Worm (Caenorhabditis elegans) whole organism, young adult: ENCODE measurements around the gene wee-1.3.

Experiments used
- B0019.2 ChIP-seq: fragments of 200-800 bp; sonication (Bioruptor generic); conservative IDR thresholded peaks from 2 replicates; pipeline ENCODE4 v1.3.6; 2022; ENCODE audit warnings: missing genetic modification reagents, missing genetic modification characterization, missing compliant biosample characterization
- D2030.7 ChIP-seq: fragments of 200-800 bp; sonication (Bioruptor generic); IDR thresholded peaks from 2 replicates; pipeline ENCODE4 v1.3.6; 2022; ENCODE audit warnings: missing genetic modification reagents, missing genetic modification characterization, missing compliant biosample characterization
- F23B12.7 ChIP-seq: sonication (generic microtip); optimal IDR thresholded peaks from 2 replicates; lab custom pipeline; 2017; ENCODE audit warnings: missing genetic modification characterization, mild to moderate bottlenecking, missing compliant biosample characterization, antibody characterized with exemption, moderate library complexity; ENCODE audit not compliant: insufficient read depth
- F33H1.4 ChIP-seq: fragments of 200-800 bp; sonication (Bioruptor generic); IDR thresholded peaks from 2 replicates; pipeline ENCODE4 v1.3.6; 2022; ENCODE audit warnings: missing genetic modification reagents, missing genetic modification characterization, missing compliant biosample characterization
- F57A8.1 ChIP-seq: fragments of 200-800 bp; sonication (Bioruptor generic); optimal IDR thresholded peaks from 2 replicates; lab custom pipeline; 2018; ENCODE audit warnings: mild to moderate bottlenecking, missing genetic modification characterization, moderate library complexity, missing compliant biosample characterization
- K12H6.12 ChIP-seq: fragments of 200-800 bp; sonication (Bioruptor generic); optimal IDR thresholded peaks from 2 replicates; lab custom pipeline; 2018; ENCODE audit warnings: mild to moderate bottlenecking, missing genetic modification characterization, missing compliant biosample characterization
- Y56A3A.18 ChIP-seq: fragments of 200-800 bp; sonication (Bioruptor generic); IDR thresholded peaks from 2 replicates; pipeline ENCODE4 v1.3.6; 2022; ENCODE audit warnings: missing genetic modification reagents, missing genetic modification characterization, missing compliant biosample characterization
- akir-1 ChIP-seq: fragments of 200-800 bp; sonication (Bioruptor generic); optimal IDR thresholded peaks from 2 replicates; lab custom pipeline; 2018; ENCODE audit warnings: mild to moderate bottlenecking, missing genetic modification characterization, moderate library complexity, missing compliant biosample characterization
- ama-1 ChIP-seq, 3 experiments: fragments of 150-350 bp in 1 of 3; sonication (generic microtip) in 2 of 3; optimal IDR thresholded peaks; 2 replicates each; lab custom pipeline; 2014 to 2018; ENCODE audit warnings: missing biosample characterization in 2 of 3, missing genetic modification characterization in 2 of 3, missing genetic modification reagents in 2 of 3
- atf-7 ChIP-seq: sonication (generic microtip); optimal IDR thresholded peaks from 2 replicates; lab custom pipeline; 2017; ENCODE audit warnings: mild to moderate bottlenecking, missing genetic modification characterization, missing compliant biosample characterization
- athp-1 ChIP-seq: sonication (generic microtip); optimal IDR thresholded peaks from 2 replicates; lab custom pipeline; 2017; ENCODE audit warnings: mild to moderate bottlenecking, missing genetic modification characterization, missing compliant biosample characterization
- attf-5 ChIP-seq: fragments of 200-800 bp; sonication (Bioruptor generic); optimal IDR thresholded peaks from 2 replicates; lab custom pipeline; 2018; ENCODE audit warnings: mild to moderate bottlenecking, missing genetic modification characterization, missing compliant biosample characterization
- bed-1 ChIP-seq: fragments of 200-800 bp; sonication (Bioruptor generic); IDR thresholded peaks from 2 replicates; pipeline ENCODE4 v1.3.6; 2022; ENCODE audit warnings: missing genetic modification reagents, missing genetic modification characterization, missing compliant biosample characterization
- ccch-3 ChIP-seq: fragments of 200-800 bp; sonication (Bioruptor generic); optimal IDR thresholded peaks from 2 replicates; lab custom pipeline; 2018; ENCODE audit warnings: mild to moderate bottlenecking, missing genetic modification characterization, missing compliant biosample characterization
- cebp-1 ChIP-seq, 2 experiments: fragments of 200-800 bp in 1 of 2; sonication (Bioruptor generic) in 1 of 2; sonication (generic microtip) in 1 of 2; IDR thresholded peaks in 1 of 2; optimal IDR thresholded peaks in 1 of 2; 2 replicates each; pipeline versions ENCODE4 v1.3.6 to Lab custom; 2017 to 2022; ENCODE audit warnings: missing compliant biosample characterization in 2 of 2, missing genetic modification characterization in 2 of 2, mild to moderate bottlenecking in 1 of 2, missing genetic modification reagents in 1 of 2, moderate library complexity in 1 of 2
- ceh-79 ChIP-seq: sonication (generic microtip); optimal IDR thresholded peaks from 2 replicates; lab custom pipeline; 2017; ENCODE audit warnings: mild to moderate bottlenecking, missing genetic modification characterization, missing compliant biosample characterization
- ceh-91 ChIP-seq: fragments of 200-800 bp; sonication (Bioruptor generic); IDR thresholded peaks from 2 replicates; pipeline ENCODE4 v1.3.6; 2022; ENCODE audit warnings: missing genetic modification reagents, missing genetic modification characterization, missing compliant biosample characterization
- chd-7 ChIP-seq: sonication (generic microtip); optimal IDR thresholded peaks from 2 replicates; lab custom pipeline; 2016; ENCODE audit warnings: mild to moderate bottlenecking, missing genetic modification characterization, moderate library complexity, missing compliant biosample characterization
- ets-4 ChIP-seq: fragments of 200-800 bp; sonication (Bioruptor generic); optimal IDR thresholded peaks from 2 replicates; lab custom pipeline; 2018; ENCODE audit warnings: mild to moderate bottlenecking, missing genetic modification characterization, missing compliant biosample characterization
- gei-17 ChIP-seq: fragments of 200-800 bp; sonication (Bioruptor generic); optimal IDR thresholded peaks from 2 replicates; lab custom pipeline; 2018; ENCODE audit warnings: mild to moderate bottlenecking, missing genetic modification characterization, missing compliant biosample characterization
- him-1 ChIP-seq: sonication (generic microtip); optimal IDR thresholded peaks from 2 replicates; lab custom pipeline; 2016; ENCODE audit warnings: missing genotype, missing genetic modification reagents, missing genetic modification characterization, missing compliant biosample characterization
- hlh-26 ChIP-seq: fragments of 200-800 bp; sonication (Bioruptor generic); conservative IDR thresholded peaks from 2 replicates; pipeline ENCODE4 v1.3.6; 2022; ENCODE audit warnings: missing genetic modification reagents, missing genetic modification characterization, missing compliant biosample characterization
- hmg-20 ChIP-seq: fragments of 200-800 bp; sonication (Bioruptor generic); IDR thresholded peaks from 2 replicates; pipeline ENCODE4 v1.3.6; 2022; ENCODE audit warnings: missing genetic modification reagents, missing genetic modification characterization, missing compliant biosample characterization
- let-526 ChIP-seq: fragments of 200-800 bp; sonication (Bioruptor generic); IDR thresholded peaks from 2 replicates; pipeline ENCODE4 v1.3.6; 2022; ENCODE audit warnings: missing genetic modification reagents, missing genetic modification characterization, missing compliant biosample characterization
- lin-35 ChIP-seq, 3 experiments: fragments of 150-350 bp in 2 of 3; sonication (generic microtip) in 1 of 3; optimal IDR thresholded peaks; 2 replicates each; lab custom pipeline; 2014 to 2018; ENCODE audit warnings: missing biosample characterization in 3 of 3, missing genetic modification characterization in 3 of 3, missing genetic modification reagents in 3 of 3
- lin-54 ChIP-seq: fragments of 200-800 bp; sonication (Bioruptor generic); optimal IDR thresholded peaks from 2 replicates; lab custom pipeline; 2018; ENCODE audit warnings: mild to moderate bottlenecking, missing genetic modification characterization, missing compliant biosample characterization
- madf-10 ChIP-seq: sonication (generic microtip); optimal IDR thresholded peaks from 2 replicates; lab custom pipeline; 2016; ENCODE audit warnings: mild to moderate bottlenecking, missing genetic modification characterization, missing compliant biosample characterization
- madf-3 ChIP-seq: fragments of 200-800 bp; sonication (Bioruptor generic); IDR thresholded peaks from 2 replicates; pipeline ENCODE4 v1.3.6; 2022; ENCODE audit warnings: missing genetic modification reagents, missing genetic modification characterization, missing compliant biosample characterization
- madf-6 ChIP-seq: fragments of 200-800 bp; sonication (Bioruptor generic); IDR thresholded peaks from 2 replicates; pipeline ENCODE4 v1.3.6; 2022; ENCODE audit warnings: missing genetic modification reagents, missing genetic modification characterization, missing compliant biosample characterization
- nfya-1 ChIP-seq: sonication (generic microtip); optimal IDR thresholded peaks from 2 replicates; lab custom pipeline; 2017; ENCODE audit warnings: antibody characterized with exemption, missing compliant biosample characterization, missing genetic modification characterization, borderline replicate concordance; ENCODE audit not compliant: insufficient read depth
- nfyb-1 ChIP-seq: fragments of 200-800 bp; sonication (Bioruptor generic); IDR thresholded peaks from 2 replicates; pipeline ENCODE4 v1.3.6; 2022; ENCODE audit warnings: missing genetic modification reagents, missing genetic modification characterization, missing compliant biosample characterization
- pbrm-1 ChIP-seq: fragments of 200-800 bp; sonication (Bioruptor generic); IDR thresholded peaks from 2 replicates; pipeline ENCODE4 v1.3.6; 2022; ENCODE audit warnings: missing genetic modification reagents, missing genetic modification characterization, missing compliant biosample characterization
- pha-4 ChIP-seq: fragments of 150-350 bp; sonication (generic microtip); optimal IDR thresholded peaks from 2 replicates; lab custom pipeline; 2014; ENCODE audit warnings: missing biosample characterization, missing genetic modification reagents, missing genetic modification characterization
- rcor-1 ChIP-seq: fragments of 200-800 bp; sonication (Bioruptor generic); IDR thresholded peaks from 2 replicates; pipeline ENCODE4 v1.3.6; 2022; ENCODE audit warnings: missing genetic modification reagents, missing genetic modification characterization, missing compliant biosample characterization
- sea-2 ChIP-seq: fragments of 200-800 bp; sonication (Bioruptor generic); IDR thresholded peaks from 2 replicates; pipeline ENCODE4 v1.3.6; 2022; ENCODE audit warnings: missing genetic modification characterization, missing compliant biosample characterization
- snpc-1.3 ChIP-seq: sonication (generic microtip); optimal IDR thresholded peaks from 2 replicates; lab custom pipeline; 2017; ENCODE audit warnings: missing genetic modification characterization, mild to moderate bottlenecking, missing compliant biosample characterization, antibody characterized with exemption, moderate library complexity, missing genotype, missing genetic modification reagents; ENCODE audit not compliant: insufficient read depth
- somi-1 ChIP-seq: fragments of 200-800 bp; sonication (Bioruptor generic); optimal IDR thresholded peaks from 2 replicates; lab custom pipeline; 2018; ENCODE audit warnings: mild to moderate bottlenecking, missing genetic modification characterization, missing compliant biosample characterization
- tbp1 ChIP-seq: fragments of 200-800 bp; sonication (Bioruptor generic); optimal IDR thresholded peaks from 2 replicates; lab custom pipeline; 2018; ENCODE audit warnings: mild to moderate bottlenecking, missing genetic modification characterization, missing compliant biosample characterization
- tbx-9 ChIP-seq: sonication (generic microtip); optimal IDR thresholded peaks from 2 replicates; lab custom pipeline; 2016; ENCODE audit warnings: borderline replicate concordance, missing genetic modification characterization, inconsistent platforms, missing compliant biosample characterization
- tlf-1 ChIP-seq: fragments of 200-800 bp; sonication (Bioruptor generic); optimal IDR thresholded peaks from 2 replicates; lab custom pipeline; 2018; ENCODE audit warnings: mild to moderate bottlenecking, missing genetic modification characterization, missing compliant biosample characterization
- unc-130 ChIP-seq: sonication (generic microtip); optimal IDR thresholded peaks from 2 replicates; lab custom pipeline; 2016; ENCODE audit warnings: missing genetic modification reagents, missing genetic modification characterization, missing compliant biosample characterization
- xnd-1 ChIP-seq: sonication (generic microtip); optimal IDR thresholded peaks from 2 replicates; lab custom pipeline; 2016; ENCODE audit warnings: missing genotype, missing genetic modification reagents, missing genetic modification characterization, missing compliant biosample characterization
- zfh-2 ChIP-seq: fragments of 200-800 bp; sonication (Bioruptor generic); conservative IDR thresholded peaks from 2 replicates; pipeline ENCODE4 v1.3.6; 2022; ENCODE audit warnings: missing genetic modification reagents, missing genetic modification characterization, missing compliant biosample characterization
- ztf-22 ChIP-seq: fragments of 200-800 bp; sonication (Bioruptor generic); optimal IDR thresholded peaks from 2 replicates; lab custom pipeline; 2018; ENCODE audit warnings: mild to moderate bottlenecking, missing genetic modification characterization, moderate library complexity, missing compliant biosample characterization
- ztf-26 ChIP-seq: sonication (generic microtip); optimal IDR thresholded peaks from 2 replicates; lab custom pipeline; 2017; ENCODE audit warnings: missing genetic modification characterization, missing compliant biosample characterization
- ztf-28 ChIP-seq: fragments of 200-800 bp; sonication (Bioruptor generic); IDR thresholded peaks from 2 replicates; pipeline ENCODE4 v1.3.6; 2022; ENCODE audit warnings: missing genetic modification reagents, missing genetic modification characterization, missing compliant biosample characterization

Gene wee-1.3

DNA sequence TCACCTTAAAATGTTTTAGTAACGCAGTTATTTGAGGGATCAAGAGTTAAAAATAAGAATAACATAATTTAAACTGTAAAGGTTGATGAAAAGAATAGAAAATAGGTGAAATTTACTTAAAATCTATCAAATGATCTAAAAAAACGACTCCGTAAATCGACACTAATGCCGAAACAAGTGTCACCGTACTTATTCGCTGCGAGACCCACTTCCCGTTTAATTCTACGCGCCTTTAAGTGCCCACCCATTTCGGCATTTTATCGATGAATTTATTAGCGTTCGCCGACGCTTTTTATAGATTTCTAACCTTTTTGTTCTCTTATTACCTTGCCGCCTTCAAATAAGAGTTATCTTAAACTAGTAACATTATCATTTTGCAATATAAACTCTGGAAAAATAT lies 29.8 kb upstream of the wee-1.3 start, which contains the start of the genes Y53C12B.1 and nos-3 (continued):
- TF ChIP-seq nfya-1, result no peak
- TF ChIP-seq snpc-1.3, result peak; percentile 65
- no peak for TF ChIP-seq ztf-28 (GFP tag; lab: Robert Waterston, UW)
- TF ChIP-seq atf-7 (tag; lab: Kevin White, UChicago), result no peak
- TF ChIP-seq ceh-79 (tag; lab: Kevin White, UChicago), result no peak
- peak; percentile 96 for TF ChIP-seq F33H1.4 (GFP tag; lab: Robert Waterston, UW)
- no peak for TF ChIP-seq hlh-26
- peak; percentile 39; the same call in 1 of the 2 replicates for TF ChIP-seq ceh-91 (GFP tag; lab: Robert Waterston, UW)
- TF ChIP-seq gei-17 (GFP tag; lab: Kevin White, UChicago), result no peak
- TF ChIP-seq akir-1, result no peak
- TF ChIP-seq F57A8.1 (GFP tag; lab: Kevin White, UChicago), result no peak
- TF ChIP-seq rcor-1, result peak; percentile 59
- no peak for TF ChIP-seq let-526
- no peak for TF ChIP-seq him-1 (tag; lab: Kevin White, UChicago)
- peak; percentile 6 for TF ChIP-seq pha-4 (tag; lab: Kevin White, UChicago)
- TF ChIP-seq lin-54, result peak; percentile 56
- no peak for TF ChIP-seq unc-130 (GFP tag; lab: Kevin White, UChicago)
- no peak for TF ChIP-seq athp-1 (tag; lab: Kevin White, UChicago)
- TF ChIP-seq tbx-9, result no peak
- no peak for TF ChIP-seq bed-1 (GFP tag; lab: Robert Waterston, UW)
- TF ChIP-seq madf-6 (GFP tag; lab: Robert Waterston, UW), result peak; percentile 85
- TF ChIP-seq D2030.7, result peak; percentile 57; the same call in 1 of the 2 replicates
- TF ChIP-seq cebp-1 (GFP tag; IDR thresholded peaks at IDR 0.05; lab: Robert Waterston, UW), result no peak
- peak; percentile 39 for TF ChIP-seq cebp-1 (tag; optimal IDR thresholded peaks at IDR 0.05; lab: Kevin White, UChicago)
- peak; percentile 19 for TF ChIP-seq K12H6.12 (tag; lab: Kevin White, UChicago)
- no peak for TF ChIP-seq ztf-26 (tag; lab: Kevin White, UChicago)
- peak; percentile 25 for TF ChIP-seq F23B12.7 (tag; lab: Kevin White, UChicago)
- TF ChIP-seq lin-35 (GFP tag; optimal IDR thresholded peaks at IDR 0.05; lab: Kevin White, UChicago), result peak in 2 of 3 experiments; percentile 2 to 51
- TF ChIP-seq madf-3, result no peak
- TF ChIP-seq attf-5 (GFP tag; lab: Kevin White, UChicago), result peak; percentile 50
- peak; percentile 66 for TF ChIP-seq pbrm-1 (GFP tag; lab: Robert Waterston, UW)

DNA sequence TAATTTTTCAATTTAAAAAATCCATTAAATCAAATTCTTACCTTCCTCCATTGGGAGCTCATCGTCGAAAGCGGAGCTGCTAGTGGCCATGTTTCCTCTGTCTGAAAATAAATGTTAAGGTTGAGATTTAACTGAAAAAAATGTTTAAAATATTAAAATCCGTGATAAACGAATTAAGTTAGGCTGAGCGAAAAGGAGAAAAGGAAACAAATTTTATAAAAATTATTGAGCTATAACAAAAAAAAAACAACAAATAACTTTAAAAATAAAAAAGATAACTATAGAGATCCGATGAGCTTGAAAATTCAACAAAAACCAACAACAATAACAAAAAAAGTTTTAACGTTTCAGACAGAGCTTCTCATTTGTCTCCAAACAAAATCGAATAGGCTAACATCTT lies 26.5 kb upstream of the wee-1.3 start, which contains the start of gene pno-1:
TSS of gene pno-1 (minus strand) at position 101 of the 400 bp plus-strand sequence.
- TF ChIP-seq unc-130 (GFP tag; lab: Kevin White, UChicago) (no peak), tlf-1 (no peak), sea-2 (no peak), somi-1 (no peak), madf-6 (GFP tag; lab: Robert Waterston, UW) (peak; percentile 41; the same call in 1 of the 2 replicates), ama-1 (optimal IDR thresholded peaks at IDR 0.05; lab: Kevin White, UChicago) (no peak), ama-1 (GFP tag; optimal IDR thresholded peaks at IDR 0.05; lab: Kevin White, UChicago) (peak in 1 of 2 experiments; percentile 14)
- TF ChIP-seq, all 124 proteins: peak for 2

DNA sequence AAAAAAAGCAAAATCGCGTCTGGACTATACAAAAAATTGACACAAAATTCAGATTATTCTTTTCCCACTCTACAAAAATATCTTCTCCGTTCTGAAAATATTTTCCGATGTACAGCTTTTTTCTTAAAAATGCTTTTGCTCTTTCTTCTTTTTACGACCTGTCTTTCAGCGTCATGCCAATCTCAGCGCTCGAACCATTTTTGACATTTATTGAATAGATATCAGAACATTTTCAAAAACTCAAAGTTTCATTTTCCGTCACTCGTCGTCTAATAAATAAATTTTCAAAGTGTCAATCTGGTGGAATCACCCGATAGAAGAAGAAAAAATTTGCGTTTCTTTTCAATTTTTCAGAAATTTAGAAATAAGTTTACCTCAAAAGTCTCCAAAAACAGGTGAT lies 25.1 kb upstream of the wee-1.3 start:
- TF ChIP-seq rcor-1 (no peak), ets-4 (GFP tag; lab: Kevin White, UChicago) (no peak), B0019.2 (GFP tag; lab: Robert Waterston, UW) (no peak), chd-7 (tag; lab: Kevin White, UChicago) (no peak), nfyb-1 (GFP tag; lab: Robert Waterston, UW) (peak; percentile 28; the same call in 1 of the 2 replicates), xnd-1 (tag; lab: Kevin White, UChicago) (no peak), madf-10 (tag; lab: Kevin White, UChicago) (peak; percentile 2), ztf-22 (GFP tag; lab: Kevin White, UChicago) (peak; percentile 2), lin-54 (peak; percentile 6), ccch-3 (GFP tag; lab: Kevin White, UChicago) (no peak), hmg-20 (GFP tag; lab: Robert Waterston, UW) (no peak), tbp1 (GFP tag; lab: Kevin White, UChicago) (peak; percentile 33), Y56A3A.18 (GFP tag; lab: Robert Waterston, UW) (no peak), atf-7 (tag; lab: Kevin White, UChicago) (peak; percentile 22), zfh-2 (no peak), tlf-1 (peak; percentile 41)
